Fruit fly (Drosophila melanogaster) whole organism, adult: ENCODE results near the gene CG4629.

Experiments used
- CG12768 ChIP-seq: fragments of 200-800 bp; sonication (Bioruptor generic); optimal IDR thresholded peaks from 2 replicates; lab custom pipeline; 2017; ENCODE audit warnings: missing biosample characterization, missing genetic modification characterization, mild to moderate bottlenecking, moderate library complexity, missing genetic modification reagents
- CG14711 ChIP-seq: fragments of 200-800 bp; sonication (Bioruptor generic); optimal IDR thresholded peaks from 2 replicates; lab custom pipeline; 2018; ENCODE audit warnings: missing biosample characterization, mild to moderate bottlenecking, missing genetic modification characterization, moderate library complexity
- CG1620 ChIP-seq: fragments of 200-800 bp; sonication (Bioruptor generic); optimal IDR thresholded peaks from 2 replicates; lab custom pipeline; 2016; ENCODE audit warnings: missing biosample characterization, missing genetic modification characterization
- CG7045 ChIP-seq: fragments of 200-800 bp; sonication (Bioruptor generic); optimal IDR thresholded peaks from 2 replicates; lab custom pipeline; 2017; ENCODE audit warnings: missing biosample characterization, mild to moderate bottlenecking, missing genetic modification characterization
- CG7101 ChIP-seq: fragments of 200-800 bp; sonication (Bioruptor generic); optimal IDR thresholded peaks from 2 replicates; lab custom pipeline; 2018; ENCODE audit warnings: missing biosample characterization, mild to moderate bottlenecking, missing genetic modification characterization, moderate library complexity
- Clk ChIP-seq: fragments of 200-800 bp; sonication (Bioruptor generic); optimal IDR thresholded peaks from 2 replicates; lab custom pipeline; 2017; ENCODE audit warnings: missing biosample characterization, missing genetic modification characterization
- Hr96 ChIP-seq: fragments of 200-800 bp; sonication (Bioruptor generic); optimal IDR thresholded peaks from 2 replicates; lab custom pipeline; 2016; ENCODE audit warnings: missing biosample characterization, missing genetic modification characterization
- bab1 ChIP-seq: fragments of 200-800 bp; sonication (Bioruptor generic); optimal IDR thresholded peaks from 3 replicates; lab custom pipeline; 2019; ENCODE audit warnings: missing biosample characterization, mild to moderate bottlenecking, missing genetic modification characterization, moderate library complexity
- cic ChIP-seq: fragments of 200-800 bp; sonication (Bioruptor generic); optimal IDR thresholded peaks from 2 replicates; lab custom pipeline; 2017; ENCODE audit warnings: missing biosample characterization, mild to moderate bottlenecking, missing genetic modification characterization, moderate library complexity
- kay ChIP-seq: fragments of 200-800 bp; sonication (Bioruptor generic); peaks from one replicate; lab custom pipeline; 2016; ENCODE audit warnings: missing biosample characterization, missing genetic modification characterization, borderline replicate concordance
- pad ChIP-seq: fragments of 200-800 bp; sonication (Bioruptor generic); optimal IDR thresholded peaks from 3 replicates; lab custom pipeline; 2017; ENCODE audit warnings: missing biosample characterization, missing genetic modification characterization, mild to moderate bottlenecking, moderate library complexity, missing genetic modification reagents

- TF ChIP-seq kay, result no peak
- TF ChIP-seq CG1620 (GFP tag; lab: Kevin White, UChicago), result no peak
- no peak for TF ChIP-seq CG7045 (GFP tag; lab: Kevin White, UChicago)
- TF ChIP-seq CG14711 (tag; lab: Kevin White, UChicago), result no peak
- no peak for TF ChIP-seq Clk (GFP tag; lab: Kevin White, UChicago)
- no peak for TF ChIP-seq CG12768
- TF ChIP-seq cic (GFP tag; lab: Kevin White, UChicago), result peak; percentile 55
- peak; percentile 39 for TF ChIP-seq CG7101 (tag; lab: Kevin White, UChicago)
- no peak for TF ChIP-seq bab1 (GFP tag; lab: Kevin White, UChicago)
- TF ChIP-seq Hr96 (GFP tag; lab: Kevin White, UChicago), result no peak
- no peak for TF ChIP-seq pad (GFP tag; lab: Kevin White, UChicago)
Measured at dm6 chr2L:1134011-1134743, 31.9 kb upstream of the CG4629 start, which contains the start of the genes Iris and CG4577.
